Fruit fly (Drosophila melanogaster) whole organism, embryonic: Measurements from ENCODE around the gene Alms1a.

Experiments used
- CG10366 ChIP-seq: fragments of 200-800 bp; sonication (Bioruptor generic); IDR thresholded peaks from 2 replicates; pipeline ENCODE4 v1.3.6; 2022; ENCODE audit warnings: missing biosample characterization, missing genetic modification characterization
- CG10462 ChIP-seq: fragments of 200-800 bp; sonication (Bioruptor generic); optimal IDR thresholded peaks from 2 replicates; lab custom pipeline; 2016; ENCODE audit warnings: missing biosample characterization, missing genetic modification characterization
- CG10543 ChIP-seq: fragments of 200-800 bp; sonication (Bioruptor generic); optimal IDR thresholded peaks from 3 replicates; lab custom pipeline; 2017; ENCODE audit warnings: missing biosample characterization, mild to moderate bottlenecking, missing genetic modification characterization, moderate library complexity
- CG1233 ChIP-seq: fragments of 200-800 bp; sonication (Bioruptor generic); optimal IDR thresholded peaks from 4 replicates; lab custom pipeline; 2018; ENCODE audit warnings: missing biosample characterization, mild to moderate bottlenecking, missing genetic modification characterization
- CG12744 ChIP-seq: fragments of 200-800 bp; sonication (Bioruptor generic); optimal IDR thresholded peaks from 2 replicates; lab custom pipeline; 2016; ENCODE audit warnings: missing biosample characterization, missing genetic modification characterization
- CG13296 ChIP-seq: fragments of 200-800 bp; sonication (Bioruptor generic); optimal IDR thresholded peaks from 3 replicates; lab custom pipeline; 2018; ENCODE audit warnings: missing biosample characterization, mild to moderate bottlenecking, missing genetic modification characterization
- CG16779 ChIP-seq: fragments of 200-800 bp; sonication (Bioruptor generic); IDR thresholded peaks from 2 replicates; pipeline ENCODE4 v1.3.6; 2022; ENCODE audit warnings: missing biosample characterization, missing genetic modification characterization
- CG17186 ChIP-seq: fragments of 200-800 bp; sonication (Bioruptor generic); optimal IDR thresholded peaks from 3 replicates; lab custom pipeline; 2017; ENCODE audit warnings: missing biosample characterization, missing genetic modification reagents, missing genetic modification characterization
- CG17361 ChIP-seq: fragments of 200-800 bp; sonication (Bioruptor generic); IDR thresholded peaks from 3 replicates; pipeline ENCODE4 v1.3.6; 2022; ENCODE audit warnings: missing biosample characterization, missing genetic modification characterization
- CG18619 ChIP-seq: fragments of 200-800 bp; sonication (Bioruptor generic); optimal IDR thresholded peaks from 3 replicates; lab custom pipeline; 2017; ENCODE audit warnings: missing biosample characterization, mild to moderate bottlenecking, missing genetic modification characterization
- CG2712 ChIP-seq: fragments of 200-800 bp; optimal IDR thresholded peaks from 3 replicates; lab custom pipeline; 2019; ENCODE audit warnings: missing biosample characterization, mild to moderate bottlenecking, missing genetic modification characterization, moderate library complexity
- CG31388 ChIP-seq: fragments of 200-800 bp; sonication (Bioruptor generic); optimal IDR thresholded peaks from 2 replicates; lab custom pipeline; 2016; ENCODE audit warnings: missing biosample characterization, missing genetic modification characterization
- CG33213 ChIP-seq: fragments of 200-800 bp; sonication (Bioruptor generic); optimal IDR thresholded peaks from 3 replicates; lab custom pipeline; 2016; ENCODE audit warnings: missing biosample characterization, missing genetic modification characterization
- CG3995 ChIP-seq: fragments of 200-800 bp; sonication (Bioruptor generic); optimal IDR thresholded peaks from 3 replicates; lab custom pipeline; 2016; ENCODE audit warnings: missing biosample characterization, missing genetic modification characterization
- CG4820 ChIP-seq: fragments of 200-800 bp; sonication (Bioruptor generic); optimal IDR thresholded peaks from 3 replicates; lab custom pipeline; 2016; ENCODE audit warnings: missing biosample characterization, missing genetic modification characterization
- CG7839 ChIP-seq: fragments of 200-800 bp; sonication (Bioruptor generic); optimal IDR thresholded peaks from 3 replicates; lab custom pipeline; 2018; ENCODE audit warnings: missing biosample characterization, mild to moderate bottlenecking, missing genetic modification characterization, moderate library complexity
- CG8089 ChIP-seq: fragments of 200-800 bp; sonication (Bioruptor generic); optimal IDR thresholded peaks from 3 replicates; lab custom pipeline; 2016; ENCODE audit warnings: missing biosample characterization, missing genetic modification characterization
- Dll ChIP-seq: fragments of 200-800 bp; sonication (Bioruptor generic); IDR thresholded peaks from 4 replicates; pipeline ENCODE4 v1.3.6; 2022; ENCODE audit warnings: missing biosample characterization, missing genetic modification characterization; ENCODE audit not compliant: partially characterized antibody
- HHEX ChIP-seq: fragments of 200-800 bp; sonication (Bioruptor generic); optimal IDR thresholded peaks from 3 replicates; lab custom pipeline; 2017; ENCODE audit warnings: missing biosample characterization, mild to moderate bottlenecking, missing genetic modification characterization, missing genetic modification reagents
- HLH54F ChIP-seq: fragments of 200-800 bp; sonication (Bioruptor generic); optimal IDR thresholded peaks from 3 replicates; lab custom pipeline; 2016; ENCODE audit warnings: missing biosample characterization, missing genetic modification characterization
- HmgD ChIP-seq: fragments of 200-800 bp; sonication (Bioruptor generic); optimal IDR thresholded peaks from 3 replicates; lab custom pipeline; 2016; ENCODE audit warnings: missing biosample characterization, missing genetic modification characterization
- Lhr ChIP-seq: fragments of 200-800 bp; sonication (Bioruptor generic); optimal IDR thresholded peaks from 3 replicates; lab custom pipeline; 2017; ENCODE audit warnings: mild to moderate bottlenecking, missing biosample characterization, missing genetic modification reagents, missing genetic modification characterization
- MESR4 ChIP-seq: fragments of 200-800 bp; sonication (Bioruptor generic); optimal IDR thresholded peaks from 2 replicates; lab custom pipeline; 2018; ENCODE audit warnings: missing biosample characterization, mild to moderate bottlenecking, missing genetic modification characterization, moderate library complexity
- Ptx1 ChIP-seq: fragments of 200-800 bp; sonication (Bioruptor generic); IDR thresholded peaks from 2 replicates; pipeline ENCODE4 v1.3.6; 2022; ENCODE audit warnings: missing biosample characterization, missing genetic modification characterization
- Scr ChIP-seq: fragments of 200-800 bp; sonication (Bioruptor generic); IDR thresholded peaks from 2 replicates; pipeline ENCODE4 v1.3.6; 2022; ENCODE audit warnings: missing biosample characterization, missing genetic modification characterization; ENCODE audit not compliant: partially characterized antibody
- abd-A ChIP-seq: fragments of 200-800 bp; sonication (Bioruptor generic); optimal IDR thresholded peaks from 3 replicates; lab custom pipeline; 2019; ENCODE audit warnings: missing biosample characterization, mild to moderate bottlenecking, missing genetic modification characterization, moderate library complexity
- al ChIP-seq: fragments of 200-800 bp; sonication (Bioruptor generic); IDR thresholded peaks from 2 replicates; pipeline ENCODE4 v1.3.6; 2022; ENCODE audit warnings: missing biosample characterization, missing genetic modification characterization
- aop ChIP-seq: fragments of 200-800 bp; sonication (Bioruptor generic); IDR thresholded peaks from 2 replicates; pipeline ENCODE4 v1.3.6; 2022; ENCODE audit warnings: missing biosample characterization, missing genetic modification characterization
- bcd ChIP-seq: fragments of 200-800 bp; sonication (Bioruptor generic); optimal IDR thresholded peaks from 2 replicates; lab custom pipeline; 2017; ENCODE audit warnings: missing biosample characterization, mild to moderate bottlenecking, missing genetic modification characterization
- br ChIP-seq: fragments of >200 bp; optimal IDR thresholded peaks from 2 replicates; lab custom pipeline; 2017
- cato ChIP-seq: fragments of 200-800 bp; sonication (Bioruptor generic); optimal IDR thresholded peaks from 2 replicates; lab custom pipeline; 2016; ENCODE audit warnings: missing biosample characterization, missing genetic modification characterization, borderline replicate concordance
- dmrt99B ChIP-seq: fragments of 200-800 bp; sonication (Bioruptor generic); optimal IDR thresholded peaks from 2 replicates; lab custom pipeline; 2018; ENCODE audit warnings: missing biosample characterization, mild to moderate bottlenecking, missing genetic modification characterization, moderate library complexity
- dpn ChIP-seq, 2 experiments: fragments of 200-800 bp; sonication (Bioruptor generic); optimal IDR thresholded peaks; 3 replicates each; lab custom pipeline; 2016; ENCODE audit warnings: missing biosample characterization in 2 of 2, missing genetic modification characterization in 2 of 2
- fd102C ChIP-seq: fragments of 200-800 bp; sonication (Bioruptor generic); optimal IDR thresholded peaks from 2 replicates; lab custom pipeline; 2018; ENCODE audit warnings: missing biosample characterization, mild to moderate bottlenecking, missing genetic modification characterization, moderate library complexity
- fru ChIP-seq: fragments of >200 bp; optimal IDR thresholded peaks from 2 replicates; lab custom pipeline; 2017
- fu2 ChIP-seq: fragments of 200-800 bp; sonication (Bioruptor generic); optimal IDR thresholded peaks from 2 replicates; lab custom pipeline; 2016; ENCODE audit warnings: missing biosample characterization, missing genetic modification characterization
- grau ChIP-seq: fragments of 200-800 bp; optimal IDR thresholded peaks from 3 replicates; lab custom pipeline; 2019; ENCODE audit warnings: missing biosample characterization, mild to moderate bottlenecking, missing genetic modification characterization, moderate library complexity
- lilli ChIP-seq: fragments of 200-800 bp; sonication (Bioruptor generic); optimal IDR thresholded peaks from 3 replicates; lab custom pipeline; 2016; ENCODE audit warnings: missing biosample characterization, missing genetic modification characterization
- lola ChIP-seq, 3 experiments: fragments of >200 bp in 2 of 3; fragments of 200-800 bp in 1 of 3; sonication (Bioruptor generic) in 1 of 3; optimal IDR thresholded peaks; 2 replicates each; lab custom pipeline; 2017 to 2019; ENCODE audit warnings: missing biosample characterization in 3 of 3, missing genetic modification characterization in 3 of 3, mild to moderate bottlenecking in 1 of 3, moderate library complexity in 1 of 3
- maf-S ChIP-seq: fragments of 200-800 bp; sonication (Bioruptor generic); optimal IDR thresholded peaks from 2 replicates; lab custom pipeline; 2016; ENCODE audit warnings: missing biosample characterization, missing genetic modification characterization
- mam ChIP-seq: fragments of 200-800 bp; sonication (Bioruptor generic); optimal IDR thresholded peaks from 3 replicates; lab custom pipeline; 2016; ENCODE audit warnings: missing biosample characterization, missing genetic modification characterization
- mld ChIP-seq: fragments of 200-800 bp; sonication (Bioruptor generic); IDR thresholded peaks from 3 replicates; pipeline ENCODE4 v1.3.6; 2022; ENCODE audit warnings: missing biosample characterization, missing genetic modification characterization; ENCODE audit not compliant: partially characterized antibody
- odd ChIP-seq: fragments of 200-800 bp; sonication (Bioruptor generic); optimal IDR thresholded peaks from 2 replicates; lab custom pipeline; 2017; ENCODE audit warnings: missing biosample characterization, mild to moderate bottlenecking, missing genetic modification characterization
- scrt ChIP-seq: fragments of 200-800 bp; sonication (Bioruptor generic); optimal IDR thresholded peaks from 2 replicates; lab custom pipeline; 2018; ENCODE audit warnings: missing biosample characterization, mild to moderate bottlenecking, missing genetic modification characterization, moderate library complexity
- shn ChIP-seq: fragments of 200-800 bp; sonication (Bioruptor generic); optimal IDR thresholded peaks from 3 replicates; lab custom pipeline; 2016; ENCODE audit warnings: missing biosample characterization, missing genetic modification characterization
- stwl ChIP-seq: fragments of 200-800 bp; sonication (Bioruptor generic); optimal IDR thresholded peaks from 3 replicates; lab custom pipeline; 2018; ENCODE audit warnings: missing biosample characterization, mild to moderate bottlenecking, missing genetic modification characterization, moderate library complexity
- tgo ChIP-seq: fragments of 200-800 bp; sonication (Bioruptor generic); IDR thresholded peaks from 3 replicates; pipeline ENCODE4 v1.3.6; 2022; ENCODE audit warnings: missing biosample characterization, missing genetic modification characterization
- ttk ChIP-seq: fragments of 200-800 bp; sonication (Bioruptor generic); IDR thresholded peaks from 2 replicates; pipeline ENCODE4 v2.1.2; 2022; ENCODE audit warnings: missing biosample characterization, missing genetic modification characterization
- zen2 ChIP-seq: fragments of 200-800 bp; sonication (Bioruptor generic); IDR thresholded peaks from 3 replicates; pipeline ENCODE4 v1.3.6; 2022; ENCODE audit warnings: missing biosample characterization, missing genetic modification characterization; ENCODE audit not compliant: partially characterized antibody

The Alms1a gene

DNA sequence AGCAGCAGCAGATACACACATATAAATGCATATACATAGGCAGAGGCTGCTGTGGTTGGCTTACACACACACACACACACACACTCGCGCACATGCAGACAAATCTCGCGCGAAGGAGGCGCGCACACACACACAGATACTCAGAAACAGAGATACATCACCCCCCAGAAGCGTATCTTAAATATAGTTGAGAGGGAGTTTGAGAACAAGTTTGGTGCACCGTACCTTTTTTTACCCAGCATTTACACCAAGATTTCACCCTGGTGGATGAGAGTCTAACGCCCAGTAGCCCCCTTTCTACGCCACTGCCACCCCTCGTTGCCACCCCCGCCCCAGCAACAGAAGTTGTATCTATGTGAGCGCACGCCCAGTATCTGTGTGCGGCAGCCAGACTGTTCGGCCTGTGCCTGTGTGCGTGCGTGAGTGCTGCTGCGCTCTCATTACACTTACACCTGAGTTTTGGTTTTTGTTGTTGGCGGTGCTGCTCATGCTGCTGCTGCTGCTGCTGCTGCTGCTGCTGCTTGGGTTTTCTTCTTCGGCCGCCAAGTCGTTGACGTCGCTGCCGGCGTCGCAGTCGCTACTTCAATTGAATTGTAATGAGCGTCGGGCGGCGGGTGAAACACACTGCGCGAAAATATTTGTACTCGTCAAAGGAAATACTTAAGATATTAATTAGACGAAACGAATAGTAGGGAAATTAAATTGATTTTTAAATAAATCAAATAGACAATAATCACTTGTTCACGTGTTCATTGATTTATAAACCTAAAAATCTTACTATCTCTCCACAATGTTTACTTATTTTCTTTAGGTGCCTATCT is 45.6 kb downstream of the Alms1a start (continued):
- TF ChIP-seq CG1233 (GFP tag; lab: Kevin White, UChicago) (peak; percentile 71), maf-S (no peak), shn (peak; percentile 48), lilli (GFP tag; lab: Kevin White, UChicago) (peak; percentile 56), br (lab: Kevin White, UChicago) (no peak), dpn (GFP tag; optimal IDR thresholded peaks at IDR 0.05; lab: Kevin White, UChicago) (peak in 1 of 2 experiments; percentile 90), CG3995 (GFP tag; lab: Kevin White, UChicago) (no peak), CG2712 (tag; lab: Kevin White, UChicago) (peak; percentile 84), CG33213 (GFP tag; lab: Kevin White, UChicago) (no peak), Lhr (GFP tag; lab: Kevin White, UChicago) (peak; percentile 38), aop (GFP tag; lab: Robert Waterston, UW) (peak; percentile 81), CG10462 (GFP tag; lab: Kevin White, UChicago) (peak; percentile 48), lola (GFP tag; optimal IDR thresholded peaks at IDR 0.05; lab: Kevin White, UChicago) (peak in 1 of 3 experiments; percentile 83), dmrt99B (peak; percentile 68), CG17361 (peak; percentile 77), fru (lab: Kevin White, UChicago) (no peak), scrt (GFP tag; lab: Kevin White, UChicago) (peak; percentile 63), CG7839 (tag; lab: Kevin White, UChicago) (peak; percentile 79), Scr (GFP tag; lab: Robert Waterston, UW) (no peak), zen2 (0 out of 3 replicates have a peak, but pooled peaks have one; percentile 38), abd-A (tag; lab: Kevin White, UChicago) (peak; percentile 36), tgo (GFP tag; lab: Robert Waterston, UW) (peak; percentile 91), HHEX (GFP tag; lab: Kevin White, UChicago) (peak; percentile 78), CG10543 (GFP tag; lab: Kevin White, UChicago) (no peak), CG13296 (peak; percentile 26), ttk (GFP tag; lab: Robert Waterston, UW) (peak; percentile 94), CG4820 (GFP tag; lab: Kevin White, UChicago) (peak; percentile 87), grau (tag; lab: Kevin White, UChicago) (peak; percentile 74), HLH54F (peak; percentile 12), MESR4 (no peak), stwl (tag; lab: Kevin White, UChicago) (no peak), CG31388 (GFP tag; lab: Kevin White, UChicago) (peak; percentile 42), CG18619 (GFP tag; lab: Kevin White, UChicago) (peak; percentile 73), fd102C (GFP tag; lab: Kevin White, UChicago) (peak; percentile 27), bcd (peak; percentile 84), cato (GFP tag; lab: Kevin White, UChicago) (peak; percentile 70), al (GFP tag; lab: Robert Waterston, UW) (peak; percentile 68), CG12744 (GFP tag; lab: Kevin White, UChicago) (no peak), Ptx1 (peak; percentile 94), CG10366 (GFP tag; lab: Robert Waterston, UW) (peak; percentile 93), Dll (GFP tag; lab: Robert Waterston, UW) (no peak), mam (peak; percentile 52), mld (GFP tag; lab: Robert Waterston, UW) (no peak), CG16779 (GFP tag; lab: Robert Waterston, UW) (peak; percentile 77), HmgD (GFP tag; lab: Kevin White, UChicago) (peak; percentile 12), odd (peak; percentile 33), fu2 (GFP tag; lab: Kevin White, UChicago) (peak; percentile 23), CG17186 (peak; percentile 2), CG8089 (GFP tag; lab: Kevin White, UChicago) (peak; percentile 59)
